Fruit fly (Drosophila melanogaster) Kc167 (cell line): ENCODE measurements around the gene gish.

Source experiments
- Myc ChIP-seq: fragments of >200 bp; optimal IDR thresholded peaks from 2 replicates; lab custom pipeline; 2017; ENCODE audit warnings: missing external identifiers
- Sin3A ChIP-seq: fragments of >200 bp; optimal IDR thresholded peaks from 2 replicates; lab custom pipeline; 2018; ENCODE audit warnings: missing external identifiers
- h ChIP-seq: fragments of >200 bp; optimal IDR thresholded peaks from 3 replicates; lab custom pipeline; 2018; ENCODE audit warnings: missing external identifiers
- insv ChIP-seq: fragments of >200 bp; optimal IDR thresholded peaks from 3 replicates; lab custom pipeline; 2018; ENCODE audit warnings: missing external identifiers
- psq ChIP-seq: fragments of >200 bp; optimal IDR thresholded peaks from 2 replicates; lab custom pipeline; 2017; ENCODE audit warnings: missing external identifiers
- ttk ChIP-seq: sonication (Bioruptor generic); optimal IDR thresholded peaks from 2 replicates; lab custom pipeline; 2017; ENCODE audit warnings: missing external identifiers

gish gene

DNA sequence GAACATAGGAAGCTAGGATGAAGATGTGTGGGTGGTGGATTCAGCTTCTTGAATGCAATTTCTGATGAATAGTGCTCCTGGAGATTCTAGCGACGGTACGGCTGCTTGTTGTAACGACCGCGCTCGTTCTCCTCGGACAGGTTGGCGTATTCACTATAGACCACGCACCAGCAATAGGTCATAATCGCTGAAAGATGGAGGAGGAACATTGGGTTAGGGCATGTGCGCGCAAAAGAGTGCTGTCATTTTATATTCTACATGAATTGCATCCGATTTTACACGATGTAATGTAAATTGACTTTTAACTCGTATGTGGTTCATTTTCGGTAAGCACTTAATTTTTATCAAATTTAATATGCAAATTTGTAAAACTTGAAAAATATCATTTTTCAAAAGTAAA is 78.8 kb downstream of the gish start:
- TF ChIP-seq insv (lab: Kevin White, UChicago) (no peak), h (no peak), Myc (lab: Kevin White, UChicago) (no peak), psq (no peak), Sin3A (lab: Kevin White, UChicago) (no peak), ttk (lab: Kevin White, UChicago) (no peak)

DNA sequence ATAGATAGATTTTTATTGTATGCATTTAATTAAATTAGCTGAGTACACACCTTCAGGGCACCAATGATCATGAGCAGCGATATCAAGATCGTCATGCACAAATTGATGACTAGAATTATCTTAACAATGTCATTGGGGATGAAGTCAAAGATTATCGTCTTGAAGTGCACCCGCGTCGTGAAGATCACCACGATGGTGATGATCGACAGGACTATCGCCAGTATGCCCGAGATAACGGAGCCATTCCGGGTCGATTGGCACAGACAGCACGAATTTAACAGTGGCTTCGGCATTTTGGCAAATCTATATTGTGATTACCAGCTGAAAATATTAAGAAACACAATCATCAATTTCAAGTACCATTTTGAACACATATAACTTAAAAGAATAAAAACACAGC is 79.8 kb downstream of the gish start:
- no peak for TF ChIP-seq Sin3A (lab: Kevin White, UChicago)
- no peak for TF ChIP-seq Myc (lab: Kevin White, UChicago)
- no peak for TF ChIP-seq insv (lab: Kevin White, UChicago)
- TF ChIP-seq ttk (lab: Kevin White, UChicago), result no peak
- TF ChIP-seq psq, result no peak
- TF ChIP-seq h, result no peak

DNA sequence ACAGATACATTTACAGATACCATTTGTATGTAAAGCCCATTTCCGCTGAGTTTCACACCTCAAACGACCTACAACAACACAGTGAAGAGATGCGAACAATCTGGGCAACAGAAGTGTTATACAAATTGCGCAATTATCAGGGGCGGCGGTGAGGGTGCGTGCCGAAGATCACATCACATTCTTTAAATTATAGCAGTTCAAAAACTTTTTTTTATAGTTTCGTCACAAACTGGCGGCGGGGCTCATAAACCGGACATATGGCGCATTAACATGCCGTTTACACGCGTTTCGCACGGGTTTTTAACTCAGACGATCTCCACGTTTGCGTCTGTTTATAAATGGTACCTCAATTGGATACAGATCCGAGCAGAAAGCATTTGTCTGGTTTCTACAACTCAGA is 80.9 kb downstream of the gish start:
- TF ChIP-seq psq (no peak), ttk (lab: Kevin White, UChicago) (no peak), Myc (lab: Kevin White, UChicago) (no peak), Sin3A (lab: Kevin White, UChicago) (no peak), h (no peak), insv (lab: Kevin White, UChicago) (no peak)

DNA sequence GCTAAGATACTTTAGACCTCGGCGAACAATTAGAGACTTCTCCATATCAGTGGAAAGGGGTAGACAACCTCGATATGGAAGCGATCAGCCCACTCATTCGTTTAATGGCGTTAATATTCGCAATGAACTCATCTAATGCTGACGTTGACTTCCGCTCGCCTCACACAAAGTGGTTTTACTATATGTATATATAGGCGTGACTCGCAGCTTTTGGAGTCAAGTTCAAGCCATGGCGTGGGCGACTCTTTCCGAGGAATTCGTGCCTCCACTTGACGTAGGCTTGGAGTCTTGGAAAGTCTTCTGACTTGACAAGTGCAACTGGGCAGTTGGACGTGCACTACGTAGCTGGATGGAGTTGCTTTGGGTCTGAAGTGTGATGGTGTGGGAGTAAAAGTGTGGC is 81.4 kb downstream of the gish start:
- no peak for TF ChIP-seq ttk (lab: Kevin White, UChicago)
- no peak for TF ChIP-seq Sin3A (lab: Kevin White, UChicago)
- no peak for TF ChIP-seq h
- TF ChIP-seq Myc (lab: Kevin White, UChicago), result no peak
- TF ChIP-seq insv (lab: Kevin White, UChicago), result no peak
- TF ChIP-seq psq, result no peak
